Worm (Caenorhabditis elegans): ENCODE data around the gene epc-1.

The epc-1 gene

DNA sequence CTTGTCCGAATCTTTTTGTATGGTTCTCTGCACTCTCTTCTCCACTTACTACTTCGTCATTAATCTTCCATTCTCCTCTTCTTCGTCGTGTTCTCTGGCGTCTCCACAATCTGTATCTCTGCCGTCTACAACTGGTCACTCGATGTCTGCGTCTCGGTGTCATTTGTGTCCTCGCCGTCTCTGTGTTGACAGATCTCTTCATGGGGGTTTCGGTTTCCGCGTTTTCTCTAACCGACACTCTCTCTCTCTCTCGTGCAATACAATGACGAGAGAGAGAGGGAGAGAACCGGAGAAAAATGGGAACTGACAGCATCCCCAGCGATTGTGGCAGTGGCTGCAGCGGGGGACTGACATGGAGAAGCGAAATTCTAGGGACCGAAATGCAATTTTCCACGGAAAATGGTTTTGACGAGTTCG is 4.1 kb upstream of the epc-1 start:
- TF ChIP-seq tra-4 (tag; optimal IDR thresholded peaks at IDR 0.05) (no peak), hnd-1 (tag; optimal IDR thresholded peaks at IDR 0.05) (no peak), F13C5.2 (tag; optimal IDR thresholded peaks at IDR 0.05) (peak; percentile 58), flt-1 (GFP tag; IDR thresholded peaks at IDR 0.05) (peak; percentile 60; the same call in 1 of the 2 replicates), hmg-4 (GFP tag; optimal IDR thresholded peaks at IDR 0.05) (peak; percentile 32), ets-7 (tag; optimal IDR thresholded peaks at IDR 0.05) (peak; percentile 51), ceh-36 (tag; optimal IDR thresholded peaks at IDR 0.05) (peak; percentile 27), aly-1 (tag; optimal IDR thresholded peaks at IDR 0.05) (peak; percentile 43), pes-1 (GFP tag; IDR thresholded peaks at IDR 0.05) (no peak)

DNA sequence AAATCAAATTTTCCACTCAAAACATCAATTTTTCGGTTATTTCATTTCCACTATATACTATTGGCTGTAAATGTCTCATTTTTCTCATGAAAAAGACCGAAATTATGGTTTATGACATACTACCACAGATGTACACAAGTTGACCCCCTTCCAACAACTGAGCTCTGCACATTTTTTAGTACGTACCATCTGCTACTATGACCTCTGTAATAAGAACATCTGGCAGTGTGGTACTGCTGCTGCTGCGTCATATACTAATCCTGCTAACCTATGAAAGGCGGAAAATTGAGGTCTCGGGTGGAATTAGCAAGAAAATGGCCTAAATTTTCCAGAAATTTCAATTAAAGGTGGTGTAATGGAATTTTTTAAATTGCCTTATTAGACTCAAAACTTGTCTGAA is 3.0 kb upstream of the epc-1 start:
- TF ChIP-seq hmbx-1 (tag; optimal IDR thresholded peaks at IDR 0.05) (no peak), tbx-11 (GFP tag; IDR thresholded peaks at IDR 0.05) (no peak), sea-1 (GFP tag; conservative IDR thresholded peaks at IDR 0.05) (no peak), ceh-36 (tag; optimal IDR thresholded peaks at IDR 0.05) (no peak), F13C5.2 (tag; optimal IDR thresholded peaks at IDR 0.05) (no peak)

ce11 chrIII:12609410-12609809 is 1.0 kb upstream of the epc-1 start:
- TF ChIP-seq hmg-4 (GFP tag; optimal IDR thresholded peaks at IDR 0.05) (peak; percentile 20), tbx-37 (GFP tag; conservative IDR thresholded peaks at IDR 0.05) (no peak), B0310.2 (tag; optimal IDR thresholded peaks at IDR 0.05) (no peak)

- TF ChIP-seq hmg-4 (GFP tag; optimal IDR thresholded peaks at IDR 0.05) (no peak), pes-1 (GFP tag; IDR thresholded peaks at IDR 0.05) (no peak), F13C5.2 (tag; optimal IDR thresholded peaks at IDR 0.05) (no peak), aly-1 (tag; optimal IDR thresholded peaks at IDR 0.05) (no peak), tra-4 (tag; optimal IDR thresholded peaks at IDR 0.05) (no peak), scrt-1 (GFP tag; IDR thresholded peaks at IDR 0.05) (no peak), ets-7 (tag; optimal IDR thresholded peaks at IDR 0.05) (no peak)
Observed at ce11 chrIII:12608989-12609388, 603 bp upstream of the epc-1 start, which contains the start of gene Y111B2A.12. Gene Y111B2A.12, plus strand, starts transcription at chrIII:12609289.

- TF ChIP-seq F13C5.2 (tag; optimal IDR thresholded peaks at IDR 0.05) (no peak), ceh-13 (GFP tag; optimal IDR thresholded peaks at IDR 0.05) (no peak), ets-7 (tag; optimal IDR thresholded peaks at IDR 0.05) (no peak), sea-1 (GFP tag; conservative IDR thresholded peaks at IDR 0.05) (no peak), B0310.2 (tag; optimal IDR thresholded peaks at IDR 0.05) (peak; percentile 7), hmbx-1 (tag; optimal IDR thresholded peaks at IDR 0.05) (no peak), hnd-1 (tag; optimal IDR thresholded peaks at IDR 0.05) (no peak)
Observed at ce11 chrIII:12607302-12607701, 1.1 kb downstream of the epc-1 start.

DNA sequence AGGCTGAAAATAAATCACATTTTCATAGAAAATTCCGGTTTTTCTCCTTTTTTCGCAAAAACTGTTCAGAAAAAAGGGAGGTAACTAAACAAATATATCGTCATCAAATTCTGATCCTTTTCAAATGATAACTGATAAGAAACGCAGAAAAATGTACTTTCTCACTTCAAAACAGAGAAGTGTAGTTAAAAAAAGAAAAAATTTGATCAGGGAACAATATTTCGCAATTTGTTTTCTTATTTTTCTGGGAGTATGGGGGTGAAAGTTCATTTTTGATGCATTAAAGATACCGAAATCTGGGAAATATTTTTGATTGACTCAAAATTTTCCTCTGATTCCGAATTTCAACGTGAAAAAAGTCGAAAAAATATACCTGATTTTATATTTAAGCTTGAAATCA is 2.2 kb downstream of the epc-1 start:
- TF ChIP-seq tbx-11 (GFP tag; IDR thresholded peaks at IDR 0.05), result no peak
- no peak for TF ChIP-seq sea-1 (GFP tag; conservative IDR thresholded peaks at IDR 0.05)
- no peak for TF ChIP-seq tbx-37 (GFP tag; conservative IDR thresholded peaks at IDR 0.05)
- TF ChIP-seq hmbx-1 (tag; optimal IDR thresholded peaks at IDR 0.05), result no peak
- no peak for TF ChIP-seq aly-1 (tag; optimal IDR thresholded peaks at IDR 0.05)
- no peak for TF ChIP-seq F13C5.2 (tag; optimal IDR thresholded peaks at IDR 0.05)
- no peak for TF ChIP-seq hnd-1 (tag; optimal IDR thresholded peaks at IDR 0.05)
- no peak for TF ChIP-seq hmg-4 (GFP tag; optimal IDR thresholded peaks at IDR 0.05)
- TF ChIP-seq ceh-13 (GFP tag; optimal IDR thresholded peaks at IDR 0.05), result no peak
- no peak for TF ChIP-seq scrt-1 (GFP tag; IDR thresholded peaks at IDR 0.05)
- no peak for TF ChIP-seq flt-1 (GFP tag; IDR thresholded peaks at IDR 0.05)
- no peak for TF ChIP-seq ceh-36 (tag; optimal IDR thresholded peaks at IDR 0.05)
- no peak for TF ChIP-seq ama-1 (optimal IDR thresholded peaks at IDR 0.05)
- no peak for TF ChIP-seq ets-7 (tag; optimal IDR thresholded peaks at IDR 0.05)
- no peak for TF ChIP-seq pes-1 (GFP tag; IDR thresholded peaks at IDR 0.05)
- no peak for TF ChIP-seq B0310.2 (tag; optimal IDR thresholded peaks at IDR 0.05)
- no peak for TF ChIP-seq tra-4 (tag; optimal IDR thresholded peaks at IDR 0.05)

ce11 chrIII:12602070-12602469 is 6.3 kb downstream of the epc-1 start:
- TF ChIP-seq hmbx-1 (tag; optimal IDR thresholded peaks at IDR 0.05), result no peak
- no peak for TF ChIP-seq hmg-4 (GFP tag; optimal IDR thresholded peaks at IDR 0.05)
- no peak for TF ChIP-seq ets-7 (tag; optimal IDR thresholded peaks at IDR 0.05)
- no peak for TF ChIP-seq tra-4 (tag; optimal IDR thresholded peaks at IDR 0.05)
- TF ChIP-seq hnd-1 (tag; optimal IDR thresholded peaks at IDR 0.05), result no peak
- TF ChIP-seq flt-1 (GFP tag; IDR thresholded peaks at IDR 0.05), result 0 out of 2 replicates have a peak, but pooled peaks have one; percentile 6
- no peak for TF ChIP-seq aly-1 (tag; optimal IDR thresholded peaks at IDR 0.05)
- TF ChIP-seq B0310.2 (tag; optimal IDR thresholded peaks at IDR 0.05), result no peak
- TF ChIP-seq tbx-37 (GFP tag; conservative IDR thresholded peaks at IDR 0.05), result no peak
- TF ChIP-seq F13C5.2 (tag; optimal IDR thresholded peaks at IDR 0.05), result no peak
- TF ChIP-seq pes-1 (GFP tag; IDR thresholded peaks at IDR 0.05), result peak; percentile 24; the same call in 1 of the 2 replicates
- TF ChIP-seq ceh-13 (GFP tag; optimal IDR thresholded peaks at IDR 0.05), result no peak
- TF ChIP-seq tbx-11 (GFP tag; IDR thresholded peaks at IDR 0.05), result no peak

DNA sequence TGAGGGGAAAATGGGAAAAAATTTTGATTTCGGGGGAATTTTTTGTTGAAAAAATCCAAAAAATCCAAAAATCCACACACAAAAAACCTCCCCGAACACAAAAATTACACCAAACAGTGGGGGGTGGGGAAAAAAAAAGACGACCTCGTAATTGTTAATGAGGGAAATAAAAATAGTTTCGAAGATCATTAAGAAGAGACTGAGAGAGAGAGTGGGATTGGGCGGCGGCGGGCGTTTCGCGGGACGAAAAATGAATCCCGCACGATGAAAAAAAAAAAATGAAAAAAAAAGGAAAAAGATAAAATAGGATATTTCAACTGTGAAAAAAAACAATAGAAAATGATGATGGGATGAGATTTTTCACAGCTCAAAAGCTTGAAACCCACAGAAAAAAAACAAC is 8.7 kb downstream of the epc-1 start, which contains the start of gene gldi-8:
TSS of gene gldi-8 (minus strand) at position 58 of the 400 bp plus-strand sequence.
- TF ChIP-seq B0310.2 (tag; optimal IDR thresholded peaks at IDR 0.05), result no peak
- TF ChIP-seq ets-7 (tag; optimal IDR thresholded peaks at IDR 0.05), result no peak
- no peak for TF ChIP-seq hnd-1 (tag; optimal IDR thresholded peaks at IDR 0.05)
- no peak for TF ChIP-seq ceh-13 (GFP tag; optimal IDR thresholded peaks at IDR 0.05)
- no peak for TF ChIP-seq aly-1 (tag; optimal IDR thresholded peaks at IDR 0.05)
- TF ChIP-seq scrt-1 (GFP tag; IDR thresholded peaks at IDR 0.05), result no peak
- TF ChIP-seq F13C5.2 (tag; optimal IDR thresholded peaks at IDR 0.05), result no peak

All from whole organism, early embryonic.